Fruit fly (Drosophila melanogaster): ENCODE results near the gene CG7065.
A peak's percentile ranks its signal among the peaks of the same experiment; 100 is the strongest.

CG7065 gene

DNA sequence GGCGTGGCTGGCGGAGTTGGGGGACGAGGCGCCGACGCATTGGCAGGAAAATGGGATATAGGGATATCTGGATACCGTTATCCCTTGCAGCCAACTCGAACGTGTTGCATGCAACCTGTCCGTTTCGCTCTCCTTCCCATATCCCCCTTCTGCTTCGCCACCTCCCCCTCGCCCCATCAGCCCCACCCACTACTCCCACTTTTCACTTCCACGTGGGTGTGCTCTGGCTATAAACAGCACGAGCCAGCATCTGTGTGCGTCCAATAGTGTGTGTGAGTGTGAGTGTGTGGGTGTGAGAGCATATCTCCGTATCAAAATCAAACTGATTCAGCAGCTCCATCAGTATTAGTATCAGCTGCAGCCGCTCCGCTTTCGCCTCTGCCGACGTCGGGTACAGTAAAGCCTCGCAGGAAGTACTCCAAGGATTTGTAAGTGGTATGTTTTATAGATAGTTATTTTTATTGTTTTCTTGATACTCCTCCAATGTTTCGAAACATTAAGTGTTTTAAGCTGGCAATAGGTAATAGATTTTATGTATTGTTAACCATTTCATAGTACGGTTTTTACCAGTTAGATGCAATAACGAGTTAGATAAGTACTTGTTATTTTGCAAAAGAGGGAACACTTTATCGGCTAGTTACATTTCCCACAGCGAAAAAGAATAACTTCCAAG lies 23.2 kb upstream of the CG7065 start:
- no peak for TF ChIP-seq psq (optimal IDR thresholded peaks at IDR 0.05)
- TF ChIP-seq CG8478 (optimal IDR thresholded peaks at IDR 0.05), result no peak
- no peak for TF ChIP-seq usp (GFP tag; optimal IDR thresholded peaks at IDR 0.05)
- TF ChIP-seq EcR (GFP tag; optimal IDR thresholded peaks at IDR 0.05), result no peak
- no peak for TF ChIP-seq pan (optimal IDR thresholded peaks at IDR 0.05)
- no peak for TF ChIP-seq Dll (optimal IDR thresholded peaks at IDR 0.05)

DNA sequence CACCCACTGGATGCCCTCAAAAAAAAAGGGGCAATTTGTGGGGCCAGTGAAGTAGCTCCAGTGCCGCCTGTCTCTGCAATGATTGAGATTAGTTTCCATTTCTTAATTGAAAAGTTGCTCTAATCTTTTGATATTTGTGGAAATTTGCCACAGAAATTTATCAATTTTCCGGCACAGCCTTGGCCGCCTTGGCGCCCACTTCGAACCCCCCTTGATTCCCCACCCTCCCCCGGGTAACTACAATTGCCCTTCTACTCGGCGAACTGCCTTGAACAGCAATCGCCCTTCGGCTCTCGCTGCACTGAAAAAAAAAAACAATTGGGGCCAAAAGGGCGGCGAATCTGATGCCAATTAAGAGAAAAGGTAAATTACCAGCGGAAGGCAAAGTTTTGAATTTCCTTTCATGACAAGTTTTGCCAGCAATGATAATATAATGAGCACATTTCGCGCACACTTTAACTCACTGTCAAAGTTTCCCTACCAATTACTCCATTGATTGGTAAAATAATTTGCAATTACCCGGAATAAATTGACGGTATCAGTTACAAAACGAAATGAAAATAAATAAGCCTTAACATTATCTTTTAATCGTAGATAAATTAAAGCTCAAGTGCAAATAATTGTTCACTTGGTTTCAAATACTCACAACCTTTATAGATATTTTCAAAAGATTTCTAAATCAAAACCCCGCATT lies 22.5 kb upstream of the CG7065 start:
- TF ChIP-seq pan (optimal IDR thresholded peaks at IDR 0.05) (no peak), EcR (GFP tag; optimal IDR thresholded peaks at IDR 0.05) (no peak), CG8478 (optimal IDR thresholded peaks at IDR 0.05) (no peak), psq (optimal IDR thresholded peaks at IDR 0.05) (no peak), Dll (optimal IDR thresholded peaks at IDR 0.05) (no peak), usp (GFP tag; optimal IDR thresholded peaks at IDR 0.05) (no peak)

dm6 chrX:9120828-9121754 lies 21.2 kb upstream of the CG7065 start:
- TF ChIP-seq Dll (optimal IDR thresholded peaks at IDR 0.05) (no peak), usp (GFP tag; optimal IDR thresholded peaks at IDR 0.05) (no peak), EcR (GFP tag; optimal IDR thresholded peaks at IDR 0.05) (no peak), pan (optimal IDR thresholded peaks at IDR 0.05) (peak; percentile 24), CG8478 (optimal IDR thresholded peaks at IDR 0.05) (no peak), psq (optimal IDR thresholded peaks at IDR 0.05) (no peak)

dm6 chrX:9122492-9122891 lies 19.8 kb upstream of the CG7065 start:
- TF ChIP-seq EcR (GFP tag; optimal IDR thresholded peaks at IDR 0.05), result no peak
- TF ChIP-seq usp (GFP tag; optimal IDR thresholded peaks at IDR 0.05), result no peak
- TF ChIP-seq pan (optimal IDR thresholded peaks at IDR 0.05), result no peak
- no peak for TF ChIP-seq CG8478 (optimal IDR thresholded peaks at IDR 0.05)
- no peak for TF ChIP-seq psq (optimal IDR thresholded peaks at IDR 0.05)
- no peak for TF ChIP-seq Dll (optimal IDR thresholded peaks at IDR 0.05)

DNA sequence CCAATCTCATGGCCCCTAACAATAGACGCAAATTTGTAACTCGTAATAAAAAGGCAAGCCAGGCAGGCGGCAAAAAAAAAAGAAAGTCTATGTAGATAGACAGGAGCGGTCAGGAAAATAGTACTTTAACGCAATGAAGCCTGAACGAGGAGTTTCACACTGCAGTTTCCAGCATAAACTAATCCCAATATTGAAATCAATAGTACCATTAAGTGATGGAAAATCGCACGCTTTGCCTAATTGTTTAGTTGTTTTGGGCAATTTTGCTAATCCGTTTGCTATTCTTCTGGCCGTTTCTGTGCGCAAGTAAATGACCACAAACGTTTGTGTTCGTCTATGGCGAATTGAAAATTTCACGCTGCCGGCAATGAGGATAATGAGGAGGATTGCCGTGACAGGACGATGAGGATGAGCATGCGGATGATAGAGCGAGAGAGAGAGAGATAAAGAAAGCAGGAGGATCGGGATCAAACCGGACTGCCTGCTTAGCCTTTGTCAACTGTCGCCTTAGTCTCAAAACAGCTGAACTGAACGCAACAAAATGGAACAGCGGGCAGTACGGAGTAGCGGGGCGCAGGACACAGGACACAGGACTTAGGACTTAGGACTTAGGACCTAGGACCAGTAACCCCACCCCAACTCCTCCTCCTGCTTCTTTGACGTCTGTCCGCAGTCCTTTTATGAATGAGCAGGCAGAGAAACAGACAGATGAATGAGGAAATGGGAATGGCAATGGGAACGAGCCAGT lies 14.9 kb upstream of the CG7065 start:
- TF ChIP-seq CG8478 (optimal IDR thresholded peaks at IDR 0.05) (no peak), usp (GFP tag; optimal IDR thresholded peaks at IDR 0.05) (no peak), Dll (optimal IDR thresholded peaks at IDR 0.05) (no peak), pan (optimal IDR thresholded peaks at IDR 0.05) (no peak), psq (optimal IDR thresholded peaks at IDR 0.05) (no peak), EcR (GFP tag; optimal IDR thresholded peaks at IDR 0.05) (no peak)

dm6 chrX:9128012-9128280 lies 14.3 kb upstream of the CG7065 start:
- TF ChIP-seq CG8478 (optimal IDR thresholded peaks at IDR 0.05) (no peak), psq (optimal IDR thresholded peaks at IDR 0.05) (no peak), usp (GFP tag; optimal IDR thresholded peaks at IDR 0.05) (no peak), pan (optimal IDR thresholded peaks at IDR 0.05) (no peak), Dll (optimal IDR thresholded peaks at IDR 0.05) (no peak), EcR (GFP tag; optimal IDR thresholded peaks at IDR 0.05) (no peak)

- no peak for TF ChIP-seq EcR (GFP tag; optimal IDR thresholded peaks at IDR 0.05)
- TF ChIP-seq CG8478 (optimal IDR thresholded peaks at IDR 0.05), result no peak
- no peak for TF ChIP-seq usp (GFP tag; optimal IDR thresholded peaks at IDR 0.05)
- no peak for TF ChIP-seq Dll (optimal IDR thresholded peaks at IDR 0.05)
- no peak for TF ChIP-seq pan (optimal IDR thresholded peaks at IDR 0.05)
- no peak for TF ChIP-seq psq (optimal IDR thresholded peaks at IDR 0.05)
These were observed 12.9 kb upstream of the CG7065 start for dm6 chrX:9129436-9129835.

DNA sequence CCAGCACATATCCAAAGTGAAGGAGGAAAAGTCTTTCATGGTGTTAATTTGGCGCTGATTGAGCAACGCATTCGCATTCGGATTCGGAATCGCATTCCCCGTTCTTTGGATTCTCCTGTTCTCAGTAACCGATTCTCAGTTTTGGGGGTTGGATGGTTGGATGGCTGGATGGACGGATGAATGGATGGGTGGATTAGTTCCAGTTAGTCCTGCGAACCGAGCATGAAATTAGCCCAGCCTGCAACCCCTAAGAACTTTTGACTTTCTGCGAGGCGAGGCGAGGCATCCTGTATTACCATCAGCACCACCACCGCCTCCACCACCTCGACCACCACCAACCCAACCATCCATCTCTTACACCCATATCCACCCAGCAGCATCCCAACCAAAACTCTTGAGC lies 12.1 kb upstream of the CG7065 start:
- TF ChIP-seq psq (optimal IDR thresholded peaks at IDR 0.05) (no peak), usp (GFP tag; optimal IDR thresholded peaks at IDR 0.05) (no peak), pan (optimal IDR thresholded peaks at IDR 0.05) (no peak), EcR (GFP tag; optimal IDR thresholded peaks at IDR 0.05) (no peak), Dll (optimal IDR thresholded peaks at IDR 0.05) (no peak), CG8478 (optimal IDR thresholded peaks at IDR 0.05) (no peak)

DNA sequence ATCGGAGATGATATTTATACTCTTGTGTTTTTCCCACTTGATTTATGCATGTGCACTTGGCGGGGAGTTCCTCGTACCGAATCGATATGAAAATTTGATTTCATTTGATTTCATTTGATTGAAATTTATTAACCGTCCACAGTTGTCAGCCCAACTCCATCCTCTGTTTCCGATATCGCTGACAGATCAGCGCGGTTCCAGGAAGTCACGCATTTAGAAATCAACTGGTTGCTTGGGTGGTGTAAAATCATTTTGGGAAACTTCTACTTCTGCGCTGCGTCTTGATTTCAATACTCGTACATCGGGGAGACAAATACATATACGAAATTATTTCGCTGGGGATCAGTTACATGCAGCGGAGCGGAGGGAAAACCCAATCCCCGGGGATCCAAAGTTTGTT lies 10.8 kb upstream of the CG7065 start:
- TF ChIP-seq pan (optimal IDR thresholded peaks at IDR 0.05) (no peak), usp (GFP tag; optimal IDR thresholded peaks at IDR 0.05) (no peak), EcR (GFP tag; optimal IDR thresholded peaks at IDR 0.05) (no peak), psq (optimal IDR thresholded peaks at IDR 0.05) (no peak), Dll (optimal IDR thresholded peaks at IDR 0.05) (no peak), CG8478 (optimal IDR thresholded peaks at IDR 0.05) (no peak)

dm6 chrX:9132589-9133237 lies 9.6 kb upstream of the CG7065 start:
- TF ChIP-seq EcR (GFP tag; optimal IDR thresholded peaks at IDR 0.05) (no peak), psq (optimal IDR thresholded peaks at IDR 0.05) (no peak), pan (optimal IDR thresholded peaks at IDR 0.05) (no peak), CG8478 (optimal IDR thresholded peaks at IDR 0.05) (no peak), usp (GFP tag; optimal IDR thresholded peaks at IDR 0.05) (no peak), Dll (optimal IDR thresholded peaks at IDR 0.05) (no peak)

Measured in whole organism.